Worm (Caenorhabditis elegans) whole organism, L3 larva: ENCODE data around the gene K02C4.2.

Experiments
- aly-2 ChIP-seq: fragments of 150-350 bp; optimal IDR thresholded peaks from 2 replicates; lab custom pipeline; 2014; ENCODE audit warnings: missing biosample characterization, missing genetic modification characterization
- ama-1 ChIP-seq: fragments of 150-350 bp; optimal IDR thresholded peaks from 2 replicates; lab custom pipeline; 2018
- elt-3 ChIP-seq, 3 experiments: fragments of 150-350 bp in 1 of 3; sonication (generic microtip) in 2 of 3; optimal IDR thresholded peaks; 2 replicates in 2 of 3; 4 replicates in 1 of 3; lab custom pipeline; 2014 to 2017; ENCODE audit warnings: missing biosample characterization in 3 of 3, missing genetic modification characterization in 3 of 3
- fkh-10 ChIP-seq: sonication (generic microtip); optimal IDR thresholded peaks from 2 replicates; lab custom pipeline; 2017; ENCODE audit warnings: missing biosample characterization, missing genetic modification reagents, missing genetic modification characterization
- fos-1 ChIP-seq: fragments of 150-350 bp; optimal IDR thresholded peaks from 2 replicates; lab custom pipeline; 2014; ENCODE audit warnings: missing biosample characterization, missing genetic modification characterization
- nhr-12 ChIP-seq: fragments of 150-350 bp; optimal IDR thresholded peaks from 2 replicates; lab custom pipeline; 2014; ENCODE audit warnings: missing biosample characterization, missing genetic modification characterization
- nhr-23 ChIP-seq: fragments of 150-350 bp; optimal IDR thresholded peaks from 2 replicates; lab custom pipeline; 2014; ENCODE audit warnings: missing biosample characterization, missing genetic modification reagents, missing genetic modification characterization
- nhr-237 ChIP-seq: fragments of 150-350 bp; optimal IDR thresholded peaks from 2 replicates; lab custom pipeline; 2014; ENCODE audit warnings: missing biosample characterization, missing genetic modification characterization
- pha-4 ChIP-seq: fragments of 150-350 bp; optimal IDR thresholded peaks from 2 replicates; lab custom pipeline; 2014; ENCODE audit warnings: missing biosample characterization, missing genetic modification reagents, missing genetic modification characterization
- snpc-4 ChIP-seq: fragments of 150-350 bp; optimal IDR thresholded peaks from 2 replicates; lab custom pipeline; 2014; ENCODE audit warnings: missing biosample characterization, missing genetic modification characterization
- tbx-2 ChIP-seq: sonication (generic microtip); optimal IDR thresholded peaks from 2 replicates; lab custom pipeline; 2016; ENCODE audit warnings: mild to moderate bottlenecking, missing genetic modification characterization, missing compliant biosample characterization
- unc-62 ChIP-seq: fragments of 150-350 bp; sonication (generic microtip); optimal IDR thresholded peaks from 4 replicates; lab custom pipeline; 2014; ENCODE audit warnings: missing biosample characterization, missing genetic modification reagents, missing genetic modification characterization

DNA sequence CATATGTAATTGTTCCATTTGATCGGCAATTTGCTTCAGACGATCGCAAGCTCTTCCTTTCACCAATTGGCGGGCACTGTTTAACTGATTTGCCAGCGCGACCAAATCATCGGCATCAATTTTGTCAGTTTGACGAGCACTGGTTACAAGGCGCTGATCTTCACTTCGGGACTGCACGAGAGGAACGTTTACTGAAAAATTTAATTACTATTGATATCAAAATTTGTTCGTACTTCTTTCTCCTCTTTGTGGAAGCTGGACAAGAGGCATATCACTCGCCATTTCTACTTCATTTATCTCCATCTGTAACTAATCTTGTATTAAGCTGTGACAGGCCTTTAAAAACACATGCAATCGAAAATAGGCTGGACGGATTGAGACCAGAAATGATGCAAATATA, 37.7 kb upstream of the K02C4.2 start, which contains the start of gene C08B11.9:
- TF ChIP-seq fos-1 (no peak), ama-1 (no peak), nhr-12 (tag; lab: Kevin White, UChicago) (no peak), nhr-237 (tag; lab: Kevin White, UChicago) (no peak), pha-4 (tag; lab: Kevin White, UChicago) (no peak), nhr-23 (tag; lab: Kevin White, UChicago) (no peak), aly-2 (no peak), fkh-10 (GFP tag; lab: Kevin White, UChicago) (no peak), snpc-4 (no peak), tbx-2 (tag; lab: Kevin White, UChicago) (no peak), elt-3 (tag; optimal IDR thresholded peaks at IDR 0.05; lab: Kevin White, UChicago) (no peak), unc-62 (no peak)
